Worm (Caenorhabditis elegans) whole organism, young adult: ENCODE measurements around the gene mrpl-53.

Experiments used
- Y56A3A.18 ChIP-seq: fragments of 200-800 bp; sonication (Bioruptor generic); IDR thresholded peaks from 2 replicates; pipeline ENCODE4 v1.3.6; 2022; ENCODE audit warnings: missing genetic modification reagents, missing genetic modification characterization, missing compliant biosample characterization
- ama-1 ChIP-seq, 3 experiments: fragments of 150-350 bp in 1 of 3; sonication (generic microtip) in 2 of 3; optimal IDR thresholded peaks; 2 replicates each; lab custom pipeline; 2014 to 2018; ENCODE audit warnings: missing biosample characterization in 2 of 3, missing genetic modification characterization in 2 of 3, missing genetic modification reagents in 2 of 3
- athp-1 ChIP-seq: sonication (generic microtip); optimal IDR thresholded peaks from 2 replicates; lab custom pipeline; 2017; ENCODE audit warnings: mild to moderate bottlenecking, missing genetic modification characterization, missing compliant biosample characterization
- bed-1 ChIP-seq: fragments of 200-800 bp; sonication (Bioruptor generic); IDR thresholded peaks from 2 replicates; pipeline ENCODE4 v1.3.6; 2022; ENCODE audit warnings: missing genetic modification reagents, missing genetic modification characterization, missing compliant biosample characterization
- hrde-1 ChIP-seq: sonication (generic microtip); optimal IDR thresholded peaks from 2 replicates; lab custom pipeline; 2016; ENCODE audit warnings: missing genetic modification characterization, mild to moderate bottlenecking, missing compliant biosample characterization, moderate library complexity, missing genotype, missing genetic modification reagents, borderline replicate concordance
- lsy-27 ChIP-seq: sonication (generic microtip); optimal IDR thresholded peaks from 2 replicates; lab custom pipeline; 2017; ENCODE audit warnings: missing genetic modification characterization, mild to moderate bottlenecking, missing compliant biosample characterization, antibody characterized with exemption, missing genotype, borderline replicate concordance; ENCODE audit not compliant: insufficient read depth
- madf-3 ChIP-seq: fragments of 200-800 bp; sonication (Bioruptor generic); IDR thresholded peaks from 2 replicates; pipeline ENCODE4 v1.3.6; 2022; ENCODE audit warnings: missing genetic modification reagents, missing genetic modification characterization, missing compliant biosample characterization
- nhr-120 ChIP-seq: fragments of 200-800 bp; sonication (Bioruptor generic); IDR thresholded peaks from 2 replicates; pipeline ENCODE4 v1.3.6; 2022; ENCODE audit warnings: missing genetic modification characterization, missing compliant biosample characterization
- unc-130 ChIP-seq: sonication (generic microtip); optimal IDR thresholded peaks from 2 replicates; lab custom pipeline; 2016; ENCODE audit warnings: missing genetic modification reagents, missing genetic modification characterization, missing compliant biosample characterization

DNA sequence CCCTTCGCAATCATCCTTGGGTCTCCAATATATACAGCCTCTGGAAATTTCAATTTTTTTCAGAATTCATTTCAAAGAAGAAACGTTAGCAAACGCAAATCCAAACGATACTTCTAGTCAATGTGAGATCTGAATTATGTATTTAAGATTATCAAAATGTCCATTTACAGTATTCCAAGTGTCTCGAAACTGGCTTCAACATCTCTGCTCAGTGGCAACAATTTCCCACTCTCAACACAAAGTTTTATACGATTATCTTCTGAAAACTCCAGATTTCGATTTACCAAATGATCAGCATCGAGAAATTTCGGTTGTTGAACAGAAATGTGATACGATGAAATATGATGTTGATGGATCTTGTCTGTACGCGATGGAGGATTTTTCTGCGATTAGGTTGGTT is 40.8 kb upstream of the mrpl-53 start:
- TF ChIP-seq athp-1 (tag; lab: Kevin White, UChicago): no peak
- no peak for TF ChIP-seq nhr-120
- no peak for TF ChIP-seq ama-1 (optimal IDR thresholded peaks at IDR 0.05; lab: Kevin White, UChicago)
- TF ChIP-seq ama-1 (GFP tag; optimal IDR thresholded peaks at IDR 0.05; lab: Kevin White, UChicago): no peak
- TF ChIP-seq Y56A3A.18 (GFP tag; lab: Robert Waterston, UW): no peak
- no peak for TF ChIP-seq madf-3
- no peak for TF ChIP-seq bed-1
- TF ChIP-seq hrde-1 (tag; lab: Kevin White, UChicago): no peak
- no peak for TF ChIP-seq unc-130
- no peak for TF ChIP-seq lsy-27 (tag; lab: Kevin White, UChicago)
